Worm (Caenorhabditis elegans) whole organism, L3 larva: ENCODE measurements around the gene pwp-1.

Experiments used
- ZK546.5 ChIP-seq: sonication (generic microtip); optimal IDR thresholded peaks from 2 replicates; lab custom pipeline; 2017; ENCODE audit warnings: missing biosample characterization, missing genetic modification characterization
- ama-1 ChIP-seq: fragments of 150-350 bp; optimal IDR thresholded peaks from 2 replicates; lab custom pipeline; 2018
- mdl-1 ChIP-seq: fragments of 150-350 bp; optimal IDR thresholded peaks from 2 replicates; lab custom pipeline; 2014; ENCODE audit warnings: missing biosample characterization, missing genetic modification characterization
- nhr-67 ChIP-seq: fragments of 150-350 bp; optimal IDR thresholded peaks from 2 replicates; lab custom pipeline; 2014; ENCODE audit warnings: missing biosample characterization, missing genetic modification characterization
- skn-1 ChIP-seq: fragments of 150-350 bp; optimal IDR thresholded peaks from 2 replicates; lab custom pipeline; 2014; ENCODE audit warnings: missing biosample characterization, missing genetic modification characterization
- unc-62 ChIP-seq: fragments of 150-350 bp; sonication (generic microtip); optimal IDR thresholded peaks from 4 replicates; lab custom pipeline; 2014; ENCODE audit warnings: missing biosample characterization, missing genetic modification reagents, missing genetic modification characterization

DNA sequence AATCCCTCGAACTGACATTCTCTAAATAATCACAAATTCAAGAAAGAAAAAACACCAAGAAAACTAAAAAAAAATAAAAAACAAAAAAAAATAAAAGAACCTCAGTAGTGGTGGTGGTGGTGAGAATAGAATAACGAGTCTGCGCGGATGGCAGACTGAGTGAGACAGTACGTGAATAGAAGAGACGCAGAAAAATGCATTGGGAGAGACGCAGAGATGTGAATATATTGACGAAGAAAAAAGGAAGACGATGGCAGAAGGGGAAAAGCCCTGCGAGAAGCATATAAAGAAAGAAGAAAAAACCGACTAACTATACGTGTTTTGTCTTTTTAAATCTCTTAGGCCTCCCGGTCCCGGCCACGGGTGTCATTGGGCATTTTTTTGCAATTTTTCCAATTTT is 36.1 kb upstream of the pwp-1 start, which contains the start of gene unc-26:
- no peak for TF ChIP-seq mdl-1 (tag; lab: Kevin White, UChicago)
- no peak for TF ChIP-seq skn-1 (tag; lab: Kevin White, UChicago)
- TF ChIP-seq ZK546.5 (tag; lab: Kevin White, UChicago), result no peak
- TF ChIP-seq ama-1 (lab: Kevin White, UChicago), result no peak
- no peak for TF ChIP-seq unc-62 (GFP tag; lab: Kevin White, UChicago)
- TF ChIP-seq nhr-67 (tag; lab: Kevin White, UChicago), result no peak
